Worm (Caenorhabditis elegans) whole organism, L4/young adult: ENCODE data around the gene K08F4.5.

Source experiments
- W03F9.2 ChIP-seq: fragments of 150-350 bp; optimal IDR thresholded peaks from 2 replicates; lab custom pipeline; 2014; ENCODE audit warnings: missing biosample characterization, missing genetic modification characterization
- dao-5 ChIP-seq: sonication (generic microtip); optimal IDR thresholded peaks from 2 replicates; lab custom pipeline; 2016; ENCODE audit warnings: missing genotype, missing genetic modification characterization, moderate library complexity, missing compliant biosample characterization
- him-1 ChIP-seq: sonication (generic microtip); optimal IDR thresholded peaks from 2 replicates; lab custom pipeline; 2016; ENCODE audit warnings: missing genotype, missing genetic modification reagents, missing genetic modification characterization, missing compliant biosample characterization

ce11 chrIV:10180133-10180749, 44.5 kb upstream of the K08F4.5 start, which contains the start of gene gta-1:
- TF ChIP-seq him-1 (no peak), W03F9.2 (tag; lab: Kevin White, UChicago) (no peak), dao-5 (tag; lab: Kevin White, UChicago) (no peak)
